ENCODE assay signal across 1 fruit fly cellular context in genomic region chr2L:10565674-10566073, dm6.
TF ChIP-seq lines count a peak whose summit lies in the region.

No protein-coding gene starts in this region.

TF ChIP-seq in whole organism, embryonic, 481 proteins besides CTCF, POLR2A, EP300 and RAD21 (continued from another document):
- no peak for TF ChIP-seq Doc2 (GFP tag; IDR thresholded peaks at IDR 0.05; lab: Robert Waterston, UW)
- TF ChIP-seq CG10366 (GFP tag; IDR thresholded peaks at IDR 0.05; lab: Robert Waterston, UW): 0 out of 2 replicates have a peak, but pooled peaks have one; percentile 26
